Worm (Caenorhabditis elegans): ENCODE measurements around the gene rnp-4.

Gene rnp-4

ce11 chrIII:4405986-4406385 is at the start of gene rnp-4:
Gene rnp-4, plus strand, starts transcription at chrIII:4406286.
- TF ChIP-seq him-1 (tag; optimal IDR thresholded peaks at IDR 0.05) (no peak), W03F9.2 (tag; optimal IDR thresholded peaks at IDR 0.05) (no peak), dao-5 (tag; optimal IDR thresholded peaks at IDR 0.05) (no peak)

ce11 chrIII:4356384-4356783 is 49.7 kb upstream of the rnp-4 start, which contains the start of gene mnp-1:
Gene mnp-1, plus strand, starts transcription at chrIII:4356594.
- TF ChIP-seq W03F9.2 (tag; optimal IDR thresholded peaks at IDR 0.05), result no peak
- TF ChIP-seq dao-5 (tag; optimal IDR thresholded peaks at IDR 0.05), result no peak

- TF ChIP-seq W03F9.2 (tag; optimal IDR thresholded peaks at IDR 0.05), result no peak
- no peak for TF ChIP-seq him-1 (tag; optimal IDR thresholded peaks at IDR 0.05)
- no peak for TF ChIP-seq dao-5 (tag; optimal IDR thresholded peaks at IDR 0.05)
Measured at ce11 chrIII:4357438-4357837, 48.6 kb upstream of the rnp-4 start.

ce11 chrIII:4358345-4358744 is 47.7 kb upstream of the rnp-4 start:
- TF ChIP-seq dao-5 (tag; optimal IDR thresholded peaks at IDR 0.05) (no peak), him-1 (tag; optimal IDR thresholded peaks at IDR 0.05) (no peak), W03F9.2 (tag; optimal IDR thresholded peaks at IDR 0.05) (no peak)

- TF ChIP-seq him-1 (tag; optimal IDR thresholded peaks at IDR 0.05) (no peak), W03F9.2 (tag; optimal IDR thresholded peaks at IDR 0.05) (no peak), dao-5 (tag; optimal IDR thresholded peaks at IDR 0.05) (no peak)
Measured at ce11 chrIII:4359208-4359607, 46.9 kb upstream of the rnp-4 start.

ce11 chrIII:4359900-4360299 is 46.2 kb upstream of the rnp-4 start:
- TF ChIP-seq him-1 (tag; optimal IDR thresholded peaks at IDR 0.05), result no peak

- no peak for TF ChIP-seq dao-5 (tag; optimal IDR thresholded peaks at IDR 0.05)
- TF ChIP-seq W03F9.2 (tag; optimal IDR thresholded peaks at IDR 0.05), result no peak
- TF ChIP-seq him-1 (tag; optimal IDR thresholded peaks at IDR 0.05), result no peak
Measured at ce11 chrIII:4362332-4362731, 43.8 kb upstream of the rnp-4 start.

ce11 chrIII:4364974-4365373 is 41.1 kb upstream of the rnp-4 start, which contains the start of gene ckb-1:
Gene ckb-1, plus strand, starts transcription at chrIII:4365274.
- TF ChIP-seq dao-5 (tag; optimal IDR thresholded peaks at IDR 0.05) (no peak), W03F9.2 (tag; optimal IDR thresholded peaks at IDR 0.05) (no peak), him-1 (tag; optimal IDR thresholded peaks at IDR 0.05) (no peak)

- TF ChIP-seq dao-5 (tag; optimal IDR thresholded peaks at IDR 0.05) (no peak), W03F9.2 (tag; optimal IDR thresholded peaks at IDR 0.05) (no peak), him-1 (tag; optimal IDR thresholded peaks at IDR 0.05) (no peak)
Measured at ce11 chrIII:4367649-4368048, 38.4 kb upstream of the rnp-4 start, which contains the start of gene ckb-2. Gene ckb-2, plus strand, starts transcription at chrIII:4367949.

ce11 chrIII:4369381-4369809 is 36.7 kb upstream of the rnp-4 start:
- TF ChIP-seq dao-5 (tag; optimal IDR thresholded peaks at IDR 0.05), result peak; percentile 75

- TF ChIP-seq him-1 (tag; optimal IDR thresholded peaks at IDR 0.05) (no peak), W03F9.2 (tag; optimal IDR thresholded peaks at IDR 0.05) (no peak), dao-5 (tag; optimal IDR thresholded peaks at IDR 0.05) (no peak)
Measured at ce11 chrIII:4370585-4370984, 35.5 kb upstream of the rnp-4 start, which contains the start of gene ckb-3. Gene ckb-3, plus strand, starts transcription at chrIII:4370885.

ce11 chrIII:4372894-4373293 is 33.2 kb upstream of the rnp-4 start:
- TF ChIP-seq him-1 (tag; optimal IDR thresholded peaks at IDR 0.05) (no peak), dao-5 (tag; optimal IDR thresholded peaks at IDR 0.05) (no peak), W03F9.2 (tag; optimal IDR thresholded peaks at IDR 0.05) (no peak)

ce11 chrIII:4374854-4375253 is 31.2 kb upstream of the rnp-4 start, which contains the start of gene pals-26:
Gene pals-26, plus strand, starts transcription at chrIII:4375154.
- TF ChIP-seq dao-5 (tag; optimal IDR thresholded peaks at IDR 0.05) (no peak), W03F9.2 (tag; optimal IDR thresholded peaks at IDR 0.05) (no peak), him-1 (tag; optimal IDR thresholded peaks at IDR 0.05) (no peak)

- TF ChIP-seq him-1 (tag; optimal IDR thresholded peaks at IDR 0.05) (no peak), dao-5 (tag; optimal IDR thresholded peaks at IDR 0.05) (no peak), W03F9.2 (tag; optimal IDR thresholded peaks at IDR 0.05) (no peak)
Measured at ce11 chrIII:4379717-4380116, 26.4 kb upstream of the rnp-4 start, which contains the start of gene B0284.3. Gene B0284.3, minus strand, starts transcription at chrIII:4379817.

- no peak for TF ChIP-seq him-1 (tag; optimal IDR thresholded peaks at IDR 0.05)
- no peak for TF ChIP-seq W03F9.2 (tag; optimal IDR thresholded peaks at IDR 0.05)
- TF ChIP-seq dao-5 (tag; optimal IDR thresholded peaks at IDR 0.05), result no peak
Measured at ce11 chrIII:4380835-4381234, 25.3 kb upstream of the rnp-4 start.

All from whole organism, L4/young adult.